Worm (Caenorhabditis elegans) whole organism, L4 larva: ENCODE data around the gene srd-26.

Experiments used
- F26F4.8 ChIP-seq: fragments of 200-800 bp; sonication (Bioruptor generic); conservative IDR thresholded peaks from 2 replicates; pipeline ENCODE4 v1.3.6; 2022; ENCODE audit warnings: missing genetic modification characterization, missing compliant biosample characterization
- F37D6.2 ChIP-seq: sonication (generic microtip); optimal IDR thresholded peaks from 2 replicates; lab custom pipeline; 2016; ENCODE audit warnings: mild to moderate bottlenecking, missing genetic modification characterization, missing compliant biosample characterization
- F44E2.7 ChIP-seq: fragments of 200-800 bp; sonication (Bioruptor generic); IDR thresholded peaks from 2 replicates; pipeline ENCODE4 v2.1.2; 2022; ENCODE audit warnings: missing genetic modification characterization, missing compliant biosample characterization
- R02D3.7 ChIP-seq: fragments of 150-350 bp; sonication (generic microtip); optimal IDR thresholded peaks from 3 replicates; lab custom pipeline; 2014; ENCODE audit warnings: missing biosample characterization, missing genetic modification characterization
- T20F7.1 ChIP-seq: fragments of 200-800 bp; sonication (Bioruptor generic); optimal IDR thresholded peaks from 2 replicates; lab custom pipeline; 2018; ENCODE audit warnings: mild to moderate bottlenecking, missing genetic modification characterization, missing compliant biosample characterization
- Y105C5A.15 ChIP-seq: fragments of 200-800 bp; sonication (Bioruptor generic); IDR thresholded peaks from 2 replicates; pipeline ENCODE4 v1.3.6; 2022; ENCODE audit warnings: missing genetic modification characterization, missing compliant biosample characterization
- Y48G9A.11 ChIP-seq: fragments of 200-800 bp; sonication (Bioruptor generic); IDR thresholded peaks from 2 replicates; pipeline ENCODE4 v1.3.6; 2022; ENCODE audit warnings: missing genetic modification reagents, missing genetic modification characterization, missing compliant biosample characterization
- Y5F2A.4 ChIP-seq: fragments of 200-800 bp; sonication (Bioruptor generic); optimal IDR thresholded peaks from 2 replicates; lab custom pipeline; 2018; ENCODE audit warnings: mild to moderate bottlenecking, missing genetic modification characterization, missing compliant biosample characterization
- ama-1 ChIP-seq: fragments of 150-350 bp; optimal IDR thresholded peaks from 2 replicates; lab custom pipeline; 2014; ENCODE audit warnings: inconsistent platforms, mixed read lengths
- attf-4 ChIP-seq: sonication (generic microtip); optimal IDR thresholded peaks from 3 replicates; lab custom pipeline; 2017; ENCODE audit warnings: missing biosample characterization, missing genetic modification characterization
- ceh-32 ChIP-seq: sonication (generic microtip); optimal IDR thresholded peaks from 2 replicates; lab custom pipeline; 2016; ENCODE audit warnings: mild to moderate bottlenecking, missing genetic modification characterization, missing compliant biosample characterization; ENCODE audit not compliant: poor library complexity
- ceh-44 ChIP-seq: fragments of 200-800 bp; sonication (Bioruptor generic); IDR thresholded peaks from 2 replicates; pipeline ENCODE4 v1.3.6; 2022; ENCODE audit warnings: missing genetic modification reagents, missing genetic modification characterization, missing compliant biosample characterization
- ceh-62 ChIP-seq: sonication (generic microtip); optimal IDR thresholded peaks from 2 replicates; lab custom pipeline; 2017; ENCODE audit warnings: missing biosample characterization, missing genetic modification characterization
- daf-12 ChIP-seq: fragments of 150-350 bp; optimal IDR thresholded peaks from 2 replicates; lab custom pipeline; 2014; ENCODE audit warnings: missing biosample characterization, missing genetic modification reagents, missing genetic modification characterization
- daf-19 ChIP-seq: fragments of 200-800 bp; sonication (Bioruptor generic); conservative IDR thresholded peaks from 2 replicates; pipeline ENCODE4 v1.3.6; 2022; ENCODE audit warnings: missing genetic modification characterization, missing compliant biosample characterization
- dmd-9 ChIP-seq: fragments of 200-800 bp; sonication (Bioruptor generic); IDR thresholded peaks from 2 replicates; pipeline ENCODE4 v1.3.6; 2022; ENCODE audit warnings: missing genetic modification reagents, missing genetic modification characterization, missing compliant biosample characterization
- dpl-1 ChIP-seq: fragments of 150-350 bp; optimal IDR thresholded peaks from 2 replicates; lab custom pipeline; 2014; ENCODE audit warnings: missing biosample characterization, missing genetic modification reagents, missing genetic modification characterization
- dve-1 ChIP-seq: sonication (generic microtip); optimal IDR thresholded peaks from 2 replicates; lab custom pipeline; 2017; ENCODE audit warnings: antibody characterized with exemption, mild to moderate bottlenecking, missing genetic modification characterization, missing compliant biosample characterization; ENCODE audit not compliant: insufficient read depth
- egl-43 ChIP-seq: fragments of 200-800 bp; sonication (Bioruptor generic); IDR thresholded peaks from 2 replicates; pipeline ENCODE4 v1.3.6; 2022; ENCODE audit warnings: missing genetic modification reagents, missing genetic modification characterization, missing compliant biosample characterization
- fkh-10 ChIP-seq: fragments of 150-350 bp; optimal IDR thresholded peaks from 2 replicates; lab custom pipeline; 2014; ENCODE audit warnings: missing biosample characterization, missing genetic modification reagents, missing genetic modification characterization
- gei-8 ChIP-seq: fragments of 200-800 bp; sonication (Bioruptor generic); optimal IDR thresholded peaks from 2 replicates; lab custom pipeline; 2018; ENCODE audit warnings: mild to moderate bottlenecking, missing genetic modification characterization, missing compliant biosample characterization
- hlh-11 ChIP-seq: fragments of 200-800 bp; sonication (Bioruptor generic); optimal IDR thresholded peaks from 2 replicates; lab custom pipeline; 2018; ENCODE audit warnings: mild to moderate bottlenecking, missing genetic modification characterization, missing compliant biosample characterization
- lin-29 ChIP-seq: fragments of 200-800 bp; sonication (Bioruptor generic); IDR thresholded peaks from 2 replicates; pipeline ENCODE4 v1.3.6; 2022; ENCODE audit warnings: missing genetic modification reagents, missing genetic modification characterization, missing compliant biosample characterization
- lir-3 ChIP-seq: sonication (generic microtip); optimal IDR thresholded peaks from 2 replicates; lab custom pipeline; 2016; ENCODE audit warnings: mild to moderate bottlenecking, missing genetic modification characterization, missing compliant biosample characterization
- lsy-2 ChIP-seq, 2 experiments: fragments of 150-350 bp in 1 of 2; sonication (generic microtip) in 1 of 2; optimal IDR thresholded peaks; 2 replicates each; lab custom pipeline; 2014 to 2017; ENCODE audit warnings: missing biosample characterization in 2 of 2, missing genetic modification characterization in 2 of 2
- madf-9 ChIP-seq: fragments of 200-800 bp; sonication (Bioruptor generic); conservative IDR thresholded peaks from 2 replicates; pipeline ENCODE4 v1.3.6; 2022; ENCODE audit warnings: missing genetic modification reagents, missing genetic modification characterization, missing compliant biosample characterization
- mdl-1 ChIP-seq, 2 experiments: fragments of 150-350 bp in 1 of 2; sonication (generic microtip) in 1 of 2; optimal IDR thresholded peaks; 2 replicates each; lab custom pipeline; 2014 to 2017; ENCODE audit warnings: missing biosample characterization in 2 of 2, missing genetic modification characterization in 2 of 2
- mdt-29 ChIP-seq: fragments of 200-800 bp; sonication (Bioruptor generic); IDR thresholded peaks from 2 replicates; pipeline ENCODE4 v1.3.6; 2022; ENCODE audit warnings: missing genetic modification reagents, missing genetic modification characterization, missing compliant biosample characterization
- mep-1 ChIP-seq: fragments of 150-350 bp; sonication (generic microtip); optimal IDR thresholded peaks from 3 replicates; lab custom pipeline; 2014; ENCODE audit warnings: missing biosample characterization, missing genetic modification characterization
- mxl-2 ChIP-seq: fragments of 200-800 bp; sonication (Bioruptor generic); conservative IDR thresholded peaks from 2 replicates; pipeline ENCODE4 v1.3.6; 2022; ENCODE audit warnings: missing genetic modification reagents, missing genetic modification characterization, missing compliant biosample characterization
- mxl-3 ChIP-seq: fragments of 200-800 bp; sonication (Bioruptor generic); optimal IDR thresholded peaks from 2 replicates; lab custom pipeline; 2018; ENCODE audit warnings: mild to moderate bottlenecking, missing genetic modification characterization, missing compliant biosample characterization
- nhr-10 ChIP-seq: fragments of 150-350 bp; optimal IDR thresholded peaks from 2 replicates; lab custom pipeline; 2014; ENCODE audit warnings: missing biosample characterization, missing genetic modification characterization
- nhr-111 ChIP-seq: fragments of 200-800 bp; sonication (Bioruptor generic); optimal IDR thresholded peaks from 2 replicates; lab custom pipeline; 2018; ENCODE audit warnings: mild to moderate bottlenecking, missing genetic modification characterization, missing compliant biosample characterization
- nhr-237 ChIP-seq: sonication (generic microtip); optimal IDR thresholded peaks from 2 replicates; lab custom pipeline; 2017; ENCODE audit warnings: missing biosample characterization, missing genetic modification characterization
- nhr-41 ChIP-seq: fragments of 200-800 bp; sonication (Bioruptor generic); IDR thresholded peaks from 2 replicates; pipeline ENCODE4 v1.3.6; 2022; ENCODE audit warnings: missing genetic modification reagents, missing genetic modification characterization, missing compliant biosample characterization
- nhr-6 ChIP-seq: fragments of 150-350 bp; optimal IDR thresholded peaks from 2 replicates; lab custom pipeline; 2014; ENCODE audit warnings: missing biosample characterization, missing genetic modification characterization
- nhr-76 ChIP-seq: fragments of 150-350 bp; optimal IDR thresholded peaks from 2 replicates; lab custom pipeline; 2014; ENCODE audit warnings: missing biosample characterization, missing genetic modification characterization
- pha-4 ChIP-seq, 2 experiments: fragments of 150-350 bp in 1 of 2; fragments of 200-800 bp in 1 of 2; sonication (Bioruptor generic) in 1 of 2; IDR thresholded peaks in 1 of 2; optimal IDR thresholded peaks in 1 of 2; 2 replicates each; pipeline versions ENCODE4 v1.3.6 to Lab custom; 2014 to 2022; ENCODE audit warnings: missing genetic modification characterization in 2 of 2, missing genetic modification reagents in 2 of 2, missing biosample characterization in 1 of 2, missing compliant biosample characterization in 1 of 2
- php-3 ChIP-seq: fragments of 200-800 bp; sonication (Bioruptor generic); IDR thresholded peaks from 2 replicates; pipeline ENCODE4 v1.3.6; 2022; ENCODE audit warnings: missing genetic modification reagents, missing genetic modification characterization, missing compliant biosample characterization
- saeg-2 ChIP-seq: fragments of 200-800 bp; sonication (Bioruptor generic); IDR thresholded peaks from 2 replicates; pipeline ENCODE4 v1.3.6; 2022; ENCODE audit warnings: missing genetic modification reagents, missing genetic modification characterization, missing compliant biosample characterization
- sdz-12 ChIP-seq: fragments of 200-800 bp; sonication (Bioruptor generic); optimal IDR thresholded peaks from 2 replicates; lab custom pipeline; 2018; ENCODE audit warnings: mild to moderate bottlenecking, missing genetic modification characterization, missing compliant biosample characterization
- set-16 ChIP-seq: fragments of 200-800 bp; sonication (Bioruptor generic); IDR thresholded peaks from 2 replicates; pipeline ENCODE4 v1.3.6; 2022; ENCODE audit warnings: missing genetic modification reagents, missing genetic modification characterization, missing compliant biosample characterization
- skn-1 ChIP-seq: fragments of 150-350 bp; optimal IDR thresholded peaks from 2 replicates; lab custom pipeline; 2014; ENCODE audit warnings: missing biosample characterization, missing genetic modification characterization
- spr-1 ChIP-seq: sonication (generic microtip); optimal IDR thresholded peaks from 2 replicates; lab custom pipeline; 2016; ENCODE audit warnings: mild to moderate bottlenecking, missing genetic modification characterization, missing compliant biosample characterization
- spr-3 ChIP-seq: fragments of 200-800 bp; sonication (Bioruptor generic); optimal IDR thresholded peaks from 2 replicates; lab custom pipeline; 2018; ENCODE audit warnings: mild to moderate bottlenecking, missing genetic modification characterization, missing compliant biosample characterization
- unc-130 ChIP-seq: sonication (generic microtip); optimal IDR thresholded peaks from 2 replicates; lab custom pipeline; 2016; ENCODE audit warnings: missing genetic modification reagents, missing genetic modification characterization, missing compliant biosample characterization
- unc-62 ChIP-seq, 3 experiments: fragments of 150-350 bp in 1 of 3; sonication (generic microtip); optimal IDR thresholded peaks in 2 of 3; peaks in 1 of 3; 1 replicate in 1 of 3; 2 replicates in 2 of 3; lab custom pipeline; 2014 to 2017; ENCODE audit warnings: missing biosample characterization in 3 of 3, missing genetic modification characterization in 3 of 3, missing genetic modification reagents in 3 of 3, missing genotype in 1 of 3
- zag-1 ChIP-seq: fragments of 150-350 bp; optimal IDR thresholded peaks from 2 replicates; lab custom pipeline; 2014; ENCODE audit warnings: missing biosample characterization, missing genetic modification characterization
- zfp-3 ChIP-seq: fragments of 200-800 bp; sonication (Bioruptor generic); conservative IDR thresholded peaks from 2 replicates; pipeline ENCODE4 v1.3.6; 2022; ENCODE audit warnings: missing genetic modification reagents, missing genetic modification characterization, missing compliant biosample characterization
- zip-2 ChIP-seq: fragments of 150-350 bp; optimal IDR thresholded peaks from 2 replicates; lab custom pipeline; 2014; ENCODE audit warnings: missing biosample characterization, missing genetic modification characterization
- ztf-7 ChIP-seq: fragments of 150-350 bp; optimal IDR thresholded peaks from 2 replicates; lab custom pipeline; 2014; ENCODE audit warnings: missing biosample characterization, missing genetic modification characterization

The srd-26 gene

DNA sequence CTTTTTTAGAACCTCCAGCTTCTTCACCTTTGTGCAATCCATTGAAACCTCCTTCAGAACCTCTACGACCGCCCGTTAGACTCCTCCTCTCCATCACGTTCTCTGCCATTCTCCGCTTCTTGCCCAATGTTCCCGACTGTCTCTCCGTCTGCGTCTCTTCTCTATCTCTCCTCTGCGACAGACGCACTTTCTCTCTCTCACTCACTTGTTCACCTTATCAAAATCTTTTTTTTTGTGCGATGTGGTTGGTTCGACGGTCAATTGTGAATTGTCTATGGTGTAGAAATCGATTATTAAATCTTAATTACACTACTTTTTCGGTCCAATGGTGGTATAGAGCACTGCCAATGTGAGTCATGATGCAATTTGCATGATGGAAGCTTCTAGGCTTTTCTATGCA, 30.6 kb upstream of the srd-26 start, which contains the start of gene atfs-1 (continued):
- TF ChIP-seq lin-29 (GFP tag; lab: Robert Waterston, UW) (no peak), attf-4 (no peak), Y5F2A.4 (no peak), fkh-10 (no peak), mxl-3 (peak; percentile 76), mxl-2 (GFP tag; lab: Robert Waterston, UW) (no peak), ztf-7 (tag; lab: Kevin White, UChicago) (no peak), zag-1 (no peak), nhr-10 (no peak), skn-1 (tag; lab: Kevin White, UChicago) (no peak), T20F7.1 (no peak), nhr-237 (tag; lab: Kevin White, UChicago) (no peak), nhr-6 (peak; percentile 98), mdt-29 (GFP tag; lab: Robert Waterston, UW) (no peak), nhr-41 (peak; percentile 13; the same call in 1 of the 2 replicates), spr-3 (GFP tag; lab: Kevin White, UChicago) (no peak), ceh-44 (no peak), F26F4.8 (no peak), dve-1 (peak; percentile 93), ceh-32 (tag; lab: Kevin White, UChicago) (no peak), nhr-76 (no peak), Y48G9A.11 (no peak), daf-12 (tag; lab: Kevin White, UChicago) (no peak), egl-43 (GFP tag; lab: Robert Waterston, UW) (no peak), madf-9 (GFP tag; lab: Robert Waterston, UW) (0 out of 2 replicates have a peak, but pooled peaks have one; percentile 38), lir-3 (tag; lab: Kevin White, UChicago) (no peak), ceh-62 (tag; lab: Kevin White, UChicago) (no peak), mep-1 (tag; lab: Kevin White, UChicago) (peak; percentile 80), R02D3.7 (no peak), unc-130 (GFP tag; lab: Kevin White, UChicago) (no peak), php-3 (GFP tag; lab: Robert Waterston, UW) (no peak), F44E2.7 (GFP tag; lab: Robert Waterston, UW) (no peak), dpl-1 (peak; percentile 50), mdl-1 (tag; optimal IDR thresholded peaks at IDR 0.05; lab: Kevin White, UChicago) (peak in 1 of 2 experiments; percentile 58), Y105C5A.15 (GFP tag; lab: Robert Waterston, UW) (no peak), zfp-3 (GFP tag; lab: Robert Waterston, UW) (no peak), ama-1 (peak; percentile 79), F37D6.2 (tag; lab: Kevin White, UChicago) (no peak), nhr-111 (GFP tag; lab: Kevin White, UChicago) (no peak), daf-19 (GFP tag; lab: Robert Waterston, UW) (no peak), sdz-12 (GFP tag; lab: Kevin White, UChicago) (no peak), hlh-11 (tag; lab: Kevin White, UChicago) (peak; percentile 92), spr-1 (no peak), pha-4 (GFP tag; IDR thresholded peaks at IDR 0.05; lab: Robert Waterston, UW) (0 out of 2 replicates have a peak, but pooled peaks have one; percentile 45), pha-4 (tag; optimal IDR thresholded peaks at IDR 0.05; lab: Kevin White, UChicago) (peak; percentile 57), saeg-2 (GFP tag; lab: Robert Waterston, UW) (no peak), lsy-2 (tag; optimal IDR thresholded peaks at IDR 0.05; lab: Kevin White, UChicago) (peak in 1 of 2 experiments; percentile 71), zip-2 (tag; lab: Kevin White, UChicago) (no peak), unc-62 (GFP tag; optimal IDR thresholded peaks at IDR 0.05 in 1 of 2; lab: Kevin White, UChicago) (peak in 1 of 2 experiments; percentile 75), unc-62 (tag; optimal IDR thresholded peaks at IDR 0.05; lab: Kevin White, UChicago) (no peak), dmd-9 (no peak), gei-8 (GFP tag; lab: Kevin White, UChicago) (no peak), set-16 (GFP tag; lab: Robert Waterston, UW) (peak; percentile 38)
